Worm (Caenorhabditis elegans): Measurements from ENCODE around the gene C09E7.4.

DNA sequence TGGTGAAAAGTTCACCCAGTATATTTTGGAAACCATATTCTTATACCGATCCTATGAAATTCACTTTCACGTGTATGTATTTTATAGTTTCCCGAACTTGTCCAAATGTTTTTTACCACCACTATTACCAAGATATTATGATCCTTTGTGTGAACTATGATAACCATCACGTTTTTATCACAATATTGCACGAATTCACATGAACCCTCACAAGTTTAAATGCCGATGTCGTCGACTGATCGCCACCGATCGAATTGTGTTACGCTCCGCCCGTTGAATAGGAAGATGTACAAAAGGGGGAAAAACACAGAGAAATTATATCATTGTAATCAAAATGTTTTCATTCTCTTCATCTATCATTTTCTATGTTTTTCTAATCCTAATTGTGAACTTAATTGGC is 28.5 kb downstream of the C09E7.4 start:
- no peak for TF ChIP-seq fkh-4 (tag; optimal IDR thresholded peaks at IDR 0.05; ENCODE audit: borderline replicate concordance)
- TF ChIP-seq mdl-1 (tag; optimal IDR thresholded peaks at IDR 0.05) = no peak
- TF ChIP-seq lin-39 (tag; optimal IDR thresholded peaks at IDR 0.05) = no peak
- no peak for TF ChIP-seq pag-3 (tag; optimal IDR thresholded peaks at IDR 0.05; ENCODE audit: borderline replicate concordance, insufficient read depth)
- no peak for TF ChIP-seq unc-62 (GFP tag; optimal IDR thresholded peaks at IDR 0.05)
- TF ChIP-seq blmp-1 (tag; optimal IDR thresholded peaks at IDR 0.05) = peak; percentile 47
- peak; percentile 58 for TF ChIP-seq nhr-20 (tag; optimal IDR thresholded peaks at IDR 0.05)
- no peak for TF ChIP-seq aha-1 (tag; optimal IDR thresholded peaks at IDR 0.05)
- TF ChIP-seq ama-1 (optimal IDR thresholded peaks at IDR 0.05) = no peak
